Worm (Caenorhabditis elegans) whole organism, mixed stage, embryonic: ENCODE results near the gene abch-1.

Source experiments
- bed-3 ChIP-seq: fragments of 200-800 bp; sonication (Bioruptor generic); optimal IDR thresholded peaks from 3 replicates; lab custom pipeline; 2018; ENCODE audit warnings: mild to moderate bottlenecking, missing genetic modification characterization, moderate library complexity, missing compliant biosample characterization
- ceh-39 ChIP-seq: fragments of 150-350 bp; optimal IDR thresholded peaks from 2 replicates; lab custom pipeline; 2014; ENCODE audit warnings: missing biosample characterization, missing genetic modification characterization
- cnd-1 ChIP-seq: fragments of 200-800 bp; sonication (Bioruptor generic); optimal IDR thresholded peaks from 2 replicates; lab custom pipeline; 2018; ENCODE audit warnings: mild to moderate bottlenecking, missing genetic modification characterization, missing compliant biosample characterization
- drap-1 ChIP-seq: fragments of 200-800 bp; sonication (Bioruptor generic); optimal IDR thresholded peaks from 3 replicates; lab custom pipeline; 2018; ENCODE audit warnings: mild to moderate bottlenecking, missing genetic modification characterization, missing compliant biosample characterization
- flh-1 ChIP-seq: fragments of 200-800 bp; sonication (Bioruptor generic); optimal IDR thresholded peaks from 2 replicates; lab custom pipeline; 2018; ENCODE audit warnings: mild to moderate bottlenecking, missing genetic modification characterization, moderate library complexity, missing compliant biosample characterization
- nhr-76 ChIP-seq: sonication (generic microtip); optimal IDR thresholded peaks from 2 replicates; lab custom pipeline; 2017; ENCODE audit warnings: missing biosample characterization, missing genetic modification characterization
- pha-4 ChIP-seq: fragments of 150-350 bp; optimal IDR thresholded peaks from 2 replicates; lab custom pipeline; 2018; ENCODE audit warnings: missing biosample characterization, missing genetic modification reagents, missing genetic modification characterization
- unc-62 ChIP-seq: fragments of 150-350 bp; optimal IDR thresholded peaks from 2 replicates; lab custom pipeline; 2014; ENCODE audit warnings: missing biosample characterization, missing genetic modification reagents, missing genetic modification characterization

ce11 chrII:6493709-6494326, 37.6 kb downstream of the abch-1 start:
- TF ChIP-seq ceh-39 (tag; lab: Kevin White, UChicago) (no peak), flh-1 (GFP tag; lab: Kevin White, UChicago) (no peak), unc-62 (no peak), pha-4 (tag; lab: Kevin White, UChicago) (no peak), cnd-1 (tag; lab: Kevin White, UChicago) (no peak), drap-1 (GFP tag; lab: Kevin White, UChicago) (no peak), bed-3 (GFP tag; lab: Kevin White, UChicago) (no peak), nhr-76 (no peak)
